Worm (Caenorhabditis elegans) whole organism, L4 larva: Measurements from ENCODE around the gene K02G10.5.

ENCODE experiments used
- lin-38 ChIP-seq: fragments of 200-800 bp; sonication (Bioruptor generic); IDR thresholded peaks from 2 replicates; pipeline ENCODE4 v1.3.6; 2022; ENCODE audit warnings: missing genetic modification reagents, missing genetic modification characterization, missing compliant biosample characterization
- nhr-76 ChIP-seq: fragments of 150-350 bp; optimal IDR thresholded peaks from 2 replicates; lab custom pipeline; 2014; ENCODE audit warnings: missing biosample characterization, missing genetic modification characterization

DNA sequence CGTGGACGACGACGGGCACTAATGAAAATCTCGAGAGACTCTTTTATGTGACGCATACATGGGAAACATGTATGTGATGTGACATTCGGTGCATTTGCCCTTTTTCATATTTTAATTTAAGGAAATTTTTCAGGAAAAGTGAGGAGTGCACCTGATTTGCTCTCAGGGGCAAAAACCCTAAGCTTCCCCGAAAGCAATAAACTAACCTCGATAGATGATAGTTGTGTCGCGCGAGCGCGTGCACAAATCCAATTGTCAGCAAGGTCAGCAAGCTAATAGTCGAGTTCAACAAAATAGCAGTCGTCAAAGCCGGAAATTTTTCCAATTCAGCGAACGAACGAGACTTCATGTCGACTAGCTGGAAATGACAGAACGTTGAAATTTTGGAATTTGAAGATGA, 27.1 kb upstream of the K02G10.5 start:
- TF ChIP-seq lin-38 (GFP tag; lab: Robert Waterston, UW) (no peak), nhr-76 (tag; lab: Kevin White, UChicago) (no peak)
